Worm (Caenorhabditis elegans) whole organism, late embryonic: ENCODE data around the gene B0334.13.
"Not testable (repeated sequence)": the region's sequence is repeated elsewhere in the genome, so short reads cannot be mapped to it uniquely, and the experiment has no call there.

Experiments
- C08G9.2 ChIP-seq: sonication (generic microtip); optimal IDR thresholded peaks from 2 replicates; lab custom pipeline; 2016; ENCODE audit warnings: mild to moderate bottlenecking, missing genetic modification characterization, moderate library complexity, missing compliant biosample characterization
- C38D4.7 ChIP-seq: fragments of 200-800 bp; sonication (Bioruptor generic); optimal IDR thresholded peaks from 2 replicates; lab custom pipeline; 2018; ENCODE audit warnings: mild to moderate bottlenecking, missing genetic modification characterization, moderate library complexity, missing compliant biosample characterization
- F13H6.1 ChIP-seq: sonication (generic microtip); optimal IDR thresholded peaks from 2 replicates; lab custom pipeline; 2016; ENCODE audit warnings: missing genetic modification characterization, missing compliant biosample characterization
- K02D7.2 ChIP-seq: sonication (generic microtip); optimal IDR thresholded peaks from 2 replicates; lab custom pipeline; 2017; ENCODE audit warnings: mild to moderate bottlenecking, missing genetic modification characterization, missing compliant biosample characterization
- Y22D7AL.16 ChIP-seq: sonication (generic microtip); optimal IDR thresholded peaks from 2 replicates; lab custom pipeline; 2016; ENCODE audit warnings: missing genetic modification characterization, missing compliant biosample characterization
- ceh-18 ChIP-seq: sonication (generic microtip); optimal IDR thresholded peaks from 2 replicates; lab custom pipeline; 2016; ENCODE audit warnings: missing genetic modification characterization, missing compliant biosample characterization
- ceh-19 ChIP-seq: fragments of 200-800 bp; sonication (Bioruptor generic); optimal IDR thresholded peaks from 2 replicates; lab custom pipeline; 2018; ENCODE audit warnings: mild to moderate bottlenecking, missing genetic modification characterization, missing compliant biosample characterization
- ceh-2 ChIP-seq: sonication (generic microtip); optimal IDR thresholded peaks from 2 replicates; lab custom pipeline; 2016; ENCODE audit warnings: missing genotype, missing genetic modification characterization, missing compliant biosample characterization
- ceh-30 ChIP-seq: fragments of 150-350 bp; optimal IDR thresholded peaks from 2 replicates; lab custom pipeline; 2014; ENCODE audit warnings: missing biosample characterization, missing genetic modification characterization
- ceh-34 ChIP-seq: sonication (generic microtip); optimal IDR thresholded peaks from 2 replicates; lab custom pipeline; 2016; ENCODE audit warnings: mild to moderate bottlenecking, missing genetic modification characterization, missing compliant biosample characterization
- ceh-9 ChIP-seq: sonication (generic microtip); optimal IDR thresholded peaks from 2 replicates; lab custom pipeline; 2016; ENCODE audit warnings: mild to moderate bottlenecking, missing genetic modification characterization, inconsistent platforms, missing compliant biosample characterization
- dmd-4 ChIP-seq: sonication (generic microtip); optimal IDR thresholded peaks from 2 replicates; lab custom pipeline; 2016; ENCODE audit warnings: borderline replicate concordance, missing genetic modification characterization, missing compliant biosample characterization
- elt-2 ChIP-seq: sonication (generic microtip); optimal IDR thresholded peaks from 2 replicates; lab custom pipeline; 2016; ENCODE audit warnings: missing genetic modification reagents, missing genetic modification characterization, missing compliant biosample characterization
- elt-4 ChIP-seq: sonication (generic microtip); optimal IDR thresholded peaks from 2 replicates; lab custom pipeline; 2016; ENCODE audit warnings: missing genetic modification characterization, missing compliant biosample characterization
- fkh-6 ChIP-seq: sonication (generic microtip); optimal IDR thresholded peaks from 2 replicates; lab custom pipeline; 2016; ENCODE audit warnings: missing genetic modification characterization, missing compliant biosample characterization
- hlh-30 ChIP-seq: sonication (generic microtip); optimal IDR thresholded peaks from 2 replicates; lab custom pipeline; 2017; ENCODE audit warnings: antibody characterized with exemption, missing genetic modification characterization, missing compliant biosample characterization; ENCODE audit not compliant: insufficient read depth
- hlh-6 ChIP-seq: sonication (generic microtip); optimal IDR thresholded peaks from 2 replicates; lab custom pipeline; 2016; ENCODE audit warnings: missing genotype, missing genetic modification characterization, missing compliant biosample characterization
- lin-11 ChIP-seq: fragments of 200-800 bp; sonication (Bioruptor generic); optimal IDR thresholded peaks from 2 replicates; lab custom pipeline; 2018; ENCODE audit warnings: mild to moderate bottlenecking, missing genetic modification characterization, missing compliant biosample characterization
- nhr-232 ChIP-seq: sonication (generic microtip); optimal IDR thresholded peaks from 2 replicates; lab custom pipeline; 2016; ENCODE audit warnings: missing genetic modification characterization, missing compliant biosample characterization
- npax-4 ChIP-seq: sonication (generic microtip); optimal IDR thresholded peaks from 2 replicates; lab custom pipeline; 2016; ENCODE audit warnings: missing genetic modification characterization, missing compliant biosample characterization
- pat-9 ChIP-seq: fragments of 200-800 bp; sonication (Bioruptor generic); optimal IDR thresholded peaks from 2 replicates; lab custom pipeline; 2018; ENCODE audit warnings: mild to moderate bottlenecking, missing genetic modification characterization, moderate library complexity, missing compliant biosample characterization
- pqm-1 ChIP-seq: sonication (generic microtip); optimal IDR thresholded peaks from 2 replicates; lab custom pipeline; 2016; ENCODE audit warnings: missing genetic modification characterization, missing compliant biosample characterization
- sox-4 ChIP-seq: sonication (generic microtip); optimal IDR thresholded peaks from 2 replicates; lab custom pipeline; 2017; ENCODE audit warnings: mild to moderate bottlenecking, missing genetic modification characterization, inconsistent platforms, missing compliant biosample characterization
- syd-9 ChIP-seq: sonication (generic microtip); optimal IDR thresholded peaks from 2 replicates; lab custom pipeline; 2016; ENCODE audit warnings: mild to moderate bottlenecking, missing genetic modification characterization, moderate library complexity, missing compliant biosample characterization
- tbx-7 ChIP-seq: sonication (generic microtip); optimal IDR thresholded peaks from 2 replicates; lab custom pipeline; 2016; ENCODE audit warnings: missing genotype, missing genetic modification characterization, missing compliant biosample characterization
- ttx-3 ChIP-seq: sonication (generic microtip); optimal IDR thresholded peaks from 2 replicates; lab custom pipeline; 2016; ENCODE audit warnings: missing genetic modification reagents, missing genetic modification characterization, missing compliant biosample characterization
- unc-3 ChIP-seq, 2 experiments: fragments of 200-800 bp in 1 of 2; sonication (Bioruptor generic) in 1 of 2; sonication (generic microtip) in 1 of 2; conservative IDR thresholded peaks in 1 of 2; optimal IDR thresholded peaks in 1 of 2; 2 replicates each; pipeline versions ENCODE4 v1.3.6 to Lab custom; 2016 to 2022; ENCODE audit warnings: missing compliant biosample characterization in 2 of 2, missing genetic modification characterization in 2 of 2, missing genetic modification reagents in 1 of 2
- unc-42 ChIP-seq: sonication (generic microtip); optimal IDR thresholded peaks from 2 replicates; lab custom pipeline; 2016; ENCODE audit warnings: missing genotype, missing genetic modification characterization, missing compliant biosample characterization
- unc-55 ChIP-seq: sonication (generic microtip); optimal IDR thresholded peaks from 2 replicates; lab custom pipeline; 2017; ENCODE audit warnings: missing biosample characterization, missing genetic modification reagents, missing genetic modification characterization
- zip-5 ChIP-seq: sonication (generic microtip); optimal IDR thresholded peaks from 2 replicates; lab custom pipeline; 2016; ENCODE audit warnings: missing genetic modification characterization, missing compliant biosample characterization
- ztf-16 ChIP-seq: sonication (generic microtip); optimal IDR thresholded peaks from 2 replicates; lab custom pipeline; 2017; ENCODE audit warnings: missing genetic modification characterization, missing compliant biosample characterization

Gene B0334.13

DNA sequence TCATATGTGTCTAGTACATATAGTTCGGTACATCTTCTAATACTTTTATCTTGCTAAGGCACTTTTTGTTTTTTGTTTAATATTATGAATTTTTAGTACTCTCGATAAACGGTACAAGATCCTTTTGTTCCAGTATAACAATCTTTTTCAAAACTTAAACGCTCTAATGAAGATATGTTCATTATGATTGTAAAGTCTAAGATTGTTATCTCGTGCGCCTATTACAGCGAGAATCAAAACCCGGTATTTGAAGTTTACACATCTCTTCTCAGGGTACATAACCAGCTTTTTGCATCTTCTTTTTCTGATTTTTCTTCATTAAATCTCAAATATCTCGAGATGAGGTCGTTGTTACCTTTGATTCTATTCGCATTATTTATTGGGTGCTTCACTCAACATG lies at the start of gene B0334.13:
Gene B0334.13 (plus strand): TSS at position 301 of the 400 bp plus-strand sequence.
- TF ChIP-seq fkh-6, result no peak
- TF ChIP-seq zip-5 (tag; lab: Kevin White, UChicago), result no peak
- no peak for TF ChIP-seq elt-2 (tag; lab: Kevin White, UChicago)
- no peak for TF ChIP-seq tbx-7
- no peak for TF ChIP-seq ceh-9 (tag; lab: Kevin White, UChicago)
- TF ChIP-seq, all 69 proteins: peak for 0

DNA sequence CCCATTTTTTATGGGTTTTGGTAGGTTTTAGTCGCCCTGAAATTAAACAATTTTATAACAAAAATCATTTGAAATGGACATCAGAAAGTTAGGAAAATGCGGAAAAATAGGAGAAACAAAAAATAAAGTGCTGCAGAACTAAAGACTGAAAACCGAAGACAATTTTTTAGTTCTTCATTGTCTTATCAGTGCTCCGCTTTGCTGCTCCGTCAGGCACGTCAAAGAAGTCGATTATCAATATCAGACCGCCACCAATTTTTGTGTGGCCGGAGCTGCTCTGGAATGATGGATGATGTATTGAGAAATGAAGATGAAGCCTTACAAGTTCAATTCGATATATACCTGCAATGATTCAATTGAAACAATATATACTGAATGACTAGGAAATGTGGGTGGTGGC lies 49.7 kb upstream of the B0334.13 start, which contains the start of gene vha-6:
Gene vha-6 (minus strand): TSS at position 36 of the 400 bp plus-strand sequence.
- TF ChIP-seq ceh-19 (no peak), ttx-3 (tag; lab: Kevin White, UChicago) (no peak), unc-55 (GFP tag; lab: Kevin White, UChicago) (no peak), ceh-30 (tag; lab: Kevin White, UChicago) (no peak), elt-2 (tag; lab: Kevin White, UChicago) (no peak), syd-9 (tag; lab: Kevin White, UChicago) (no peak), sox-4 (tag; lab: Kevin White, UChicago) (no peak), dmd-4 (no peak), elt-4 (tag; lab: Kevin White, UChicago) (no peak), pat-9 (no peak), unc-42 (tag; lab: Kevin White, UChicago) (no peak), nhr-232 (tag; lab: Kevin White, UChicago) (no peak), pqm-1 (no peak)
- TF ChIP-seq, all 69 proteins: peak for 0

DNA sequence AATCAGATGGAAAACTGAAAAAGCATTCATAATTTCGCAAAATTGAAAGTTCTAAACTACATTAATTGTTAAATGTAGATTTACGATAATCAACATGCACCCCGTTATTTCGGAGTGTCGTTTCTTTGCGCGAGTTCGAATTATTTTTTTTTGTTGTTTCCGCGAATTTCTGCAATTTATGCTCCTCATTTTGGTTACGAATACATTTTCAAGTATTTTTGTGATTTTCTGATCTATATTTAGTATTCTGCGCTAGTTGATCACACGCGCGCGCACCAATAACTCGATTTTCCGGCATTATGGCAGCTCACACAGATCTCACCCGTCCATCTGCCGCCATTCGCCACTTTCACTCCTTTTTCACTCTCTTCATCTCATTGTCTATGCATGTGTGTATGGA lies 47.8 kb upstream of the B0334.13 start, which contains the start of gene VW02B12L.2:
Gene VW02B12L.2 (minus strand): TSS at position 65 of the 400 bp plus-strand sequence.
- peak; percentile 93 for TF ChIP-seq unc-42 (tag; lab: Kevin White, UChicago)
- no peak for TF ChIP-seq ztf-16 (tag; lab: Kevin White, UChicago)

DNA sequence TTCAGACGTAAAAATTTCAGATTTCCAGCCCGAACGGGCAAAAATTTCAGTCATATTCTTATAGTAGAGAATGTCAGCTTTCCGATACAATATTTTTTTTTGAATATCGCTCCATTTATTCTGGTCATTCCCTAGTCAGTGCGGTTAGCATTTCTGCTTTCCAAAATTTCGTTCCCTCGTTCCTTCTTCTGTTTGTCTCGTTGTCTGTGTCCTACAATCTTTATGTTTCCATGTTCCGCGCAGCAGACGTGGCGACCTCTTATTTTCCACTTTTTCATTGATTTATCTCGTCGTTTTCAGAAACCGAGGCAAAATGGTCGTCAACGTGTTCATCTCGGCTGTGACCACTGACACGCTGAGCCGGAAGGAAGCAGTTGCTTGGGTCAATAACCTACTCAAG lies 45.7 kb upstream of the B0334.13 start, which contains the start of gene ebp-2:
Gene ebp-2 (plus strand): TSS at position 301 of the 400 bp plus-strand sequence.
- not testable (repeated sequence) for TF ChIP-seq hlh-30 (tag; lab: Kevin White, UChicago); ceh-18 (tag; lab: Kevin White, UChicago); unc-3 (GFP tag; conservative IDR thresholded peaks at IDR 0.05; lab: Robert Waterston, UW); unc-3 (tag; optimal IDR thresholded peaks at IDR 0.05; lab: Kevin White, UChicago)

DNA sequence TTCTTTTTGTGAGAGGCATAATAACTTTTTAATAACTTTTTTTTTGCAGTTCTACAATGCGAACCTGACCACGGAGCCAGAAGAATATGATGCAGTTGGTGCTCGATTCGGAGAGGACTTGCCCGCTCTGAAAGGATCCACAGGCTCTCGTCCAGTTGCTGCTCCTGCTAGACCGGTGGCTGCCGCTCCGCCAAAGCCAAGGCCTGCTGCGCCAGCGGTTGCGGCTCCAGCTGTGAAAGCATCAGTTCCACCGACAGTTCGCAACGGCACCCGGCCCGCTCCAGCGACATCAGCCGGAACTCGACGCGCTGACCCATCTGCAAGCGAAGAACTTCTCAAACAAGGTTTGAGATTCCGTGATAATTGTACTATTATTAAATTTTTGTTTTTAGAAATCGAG lies 45.0 kb upstream of the B0334.13 start:
- TF ChIP-seq hlh-6, result peak; percentile 23
- TF ChIP-seq Y22D7AL.16, result no peak
- peak; percentile 8 for TF ChIP-seq C08G9.2 (tag; lab: Kevin White, UChicago)

DNA sequence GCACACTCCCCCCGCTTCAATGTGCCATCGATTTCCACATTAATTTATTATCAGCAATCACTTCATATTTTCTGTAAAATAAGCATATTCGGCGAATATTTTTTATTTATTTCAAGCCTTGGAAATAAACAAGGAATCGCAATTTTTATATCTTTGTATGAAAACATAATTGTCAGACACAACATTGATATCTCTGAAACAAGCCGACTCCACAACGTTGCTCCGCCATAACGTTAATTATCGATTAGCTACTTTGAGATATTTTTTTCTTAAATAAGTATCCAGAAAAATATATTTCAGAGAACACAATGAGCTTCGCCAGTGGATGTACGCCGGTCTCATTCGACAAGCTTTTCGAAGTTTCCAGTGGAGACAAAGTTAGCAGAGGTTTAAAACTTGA lies 44.2 kb upstream of the B0334.13 start, which contains the start of gene adbp-1:
Gene adbp-1 (plus strand): TSS at position 301 of the 400 bp plus-strand sequence.
- TF ChIP-seq elt-4 (tag; lab: Kevin White, UChicago) (no peak), F13H6.1 (tag; lab: Kevin White, UChicago) (no peak), dmd-4 (no peak), ceh-34 (no peak), syd-9 (tag; lab: Kevin White, UChicago) (no peak), unc-3 (GFP tag; conservative IDR thresholded peaks at IDR 0.05; lab: Robert Waterston, UW) (no peak), unc-3 (tag; optimal IDR thresholded peaks at IDR 0.05; lab: Kevin White, UChicago) (no peak), K02D7.2 (tag; lab: Kevin White, UChicago) (no peak), ceh-2 (no peak)
- TF ChIP-seq, all 69 proteins: peak for 0

DNA sequence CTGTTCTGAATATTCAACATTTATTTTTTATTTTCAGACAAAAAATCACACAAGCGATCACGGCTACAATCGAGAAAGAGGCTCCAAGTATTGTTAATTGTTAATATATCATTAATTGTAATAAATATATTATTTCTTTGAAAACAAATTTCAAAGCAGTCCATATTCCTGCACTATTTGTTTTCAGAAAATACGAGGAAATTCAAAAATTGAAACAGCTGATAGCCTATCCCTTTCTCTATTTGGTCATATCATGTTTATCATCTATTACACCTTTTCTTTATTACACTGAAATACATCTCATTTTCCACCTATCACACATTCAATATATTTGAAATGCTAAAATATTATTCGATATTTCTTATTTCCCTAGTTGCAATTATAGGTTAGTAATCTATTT lies 43.1 kb upstream of the B0334.13 start, which contains the start of gene W02B12.13:
Gene W02B12.13 (plus strand): TSS at position 301 of the 400 bp plus-strand sequence.
- TF ChIP-seq lin-11 (no peak), elt-2 (tag; lab: Kevin White, UChicago) (no peak), sox-4 (tag; lab: Kevin White, UChicago) (no peak), C38D4.7 (GFP tag; lab: Kevin White, UChicago) (no peak), npax-4 (tag; lab: Kevin White, UChicago) (no peak), zip-5 (tag; lab: Kevin White, UChicago) (no peak)
